Worm (Caenorhabditis elegans) whole organism, young adult: ENCODE data around the gene F59A6.12.

Source experiments
- F23B12.7 ChIP-seq: sonication (generic microtip); optimal IDR thresholded peaks from 2 replicates; lab custom pipeline; 2017; ENCODE audit warnings: missing genetic modification characterization, mild to moderate bottlenecking, missing compliant biosample characterization, antibody characterized with exemption, moderate library complexity; ENCODE audit not compliant: insufficient read depth
- F57A8.1 ChIP-seq: fragments of 200-800 bp; sonication (Bioruptor generic); optimal IDR thresholded peaks from 2 replicates; lab custom pipeline; 2018; ENCODE audit warnings: mild to moderate bottlenecking, missing genetic modification characterization, moderate library complexity, missing compliant biosample characterization
- K12H6.12 ChIP-seq: fragments of 200-800 bp; sonication (Bioruptor generic); optimal IDR thresholded peaks from 2 replicates; lab custom pipeline; 2018; ENCODE audit warnings: mild to moderate bottlenecking, missing genetic modification characterization, missing compliant biosample characterization
- Y56A3A.18 ChIP-seq: fragments of 200-800 bp; sonication (Bioruptor generic); IDR thresholded peaks from 2 replicates; pipeline ENCODE4 v1.3.6; 2022; ENCODE audit warnings: missing genetic modification reagents, missing genetic modification characterization, missing compliant biosample characterization
- Y79H2A.3 ChIP-seq: fragments of 200-800 bp; sonication (Bioruptor generic); conservative IDR thresholded peaks from 2 replicates; pipeline ENCODE4 v1.3.6; 2022; ENCODE audit warnings: missing genetic modification reagents, missing genetic modification characterization, missing compliant biosample characterization
- akir-1 ChIP-seq: fragments of 200-800 bp; sonication (Bioruptor generic); optimal IDR thresholded peaks from 2 replicates; lab custom pipeline; 2018; ENCODE audit warnings: mild to moderate bottlenecking, missing genetic modification characterization, moderate library complexity, missing compliant biosample characterization
- atf-7 ChIP-seq: sonication (generic microtip); optimal IDR thresholded peaks from 2 replicates; lab custom pipeline; 2017; ENCODE audit warnings: mild to moderate bottlenecking, missing genetic modification characterization, missing compliant biosample characterization
- attf-3 ChIP-seq: fragments of 200-800 bp; sonication (Bioruptor generic); conservative IDR thresholded peaks from 2 replicates; pipeline ENCODE4 v1.3.6; 2022; ENCODE audit warnings: missing genetic modification reagents, missing genetic modification characterization, missing compliant biosample characterization
- attf-6 ChIP-seq: fragments of 200-800 bp; sonication (Bioruptor generic); IDR thresholded peaks from 2 replicates; pipeline ENCODE4 v1.3.6; 2022; ENCODE audit warnings: missing genetic modification reagents, missing genetic modification characterization, missing compliant biosample characterization
- bed-1 ChIP-seq: fragments of 200-800 bp; sonication (Bioruptor generic); IDR thresholded peaks from 2 replicates; pipeline ENCODE4 v1.3.6; 2022; ENCODE audit warnings: missing genetic modification reagents, missing genetic modification characterization, missing compliant biosample characterization
- ceh-27 ChIP-seq: fragments of 200-800 bp; sonication (Bioruptor generic); optimal IDR thresholded peaks from 2 replicates; lab custom pipeline; 2018; ENCODE audit warnings: mild to moderate bottlenecking, missing genetic modification characterization, moderate library complexity, missing compliant biosample characterization
- ceh-79 ChIP-seq: sonication (generic microtip); optimal IDR thresholded peaks from 2 replicates; lab custom pipeline; 2017; ENCODE audit warnings: mild to moderate bottlenecking, missing genetic modification characterization, missing compliant biosample characterization
- dpff-1 ChIP-seq: sonication (generic microtip); optimal IDR thresholded peaks from 2 replicates; lab custom pipeline; 2017; ENCODE audit warnings: mild to moderate bottlenecking, missing genetic modification characterization, missing compliant biosample characterization
- egl-44 ChIP-seq: fragments of 200-800 bp; sonication (Bioruptor generic); IDR thresholded peaks from 2 replicates; pipeline ENCODE4 v1.3.6; 2022; ENCODE audit warnings: missing genetic modification reagents, missing genetic modification characterization, missing compliant biosample characterization
- egrh-3 ChIP-seq: fragments of 200-800 bp; sonication (Bioruptor generic); IDR thresholded peaks from 2 replicates; pipeline ENCODE4 v1.3.6; 2022; ENCODE audit warnings: missing genetic modification reagents, missing genetic modification characterization, missing compliant biosample characterization
- fkh-3 ChIP-seq: sonication (generic microtip); optimal IDR thresholded peaks from 2 replicates; lab custom pipeline; 2016; ENCODE audit warnings: mild to moderate bottlenecking, missing genetic modification characterization, missing compliant biosample characterization
- him-1 ChIP-seq: sonication (generic microtip); optimal IDR thresholded peaks from 2 replicates; lab custom pipeline; 2016; ENCODE audit warnings: missing genotype, missing genetic modification reagents, missing genetic modification characterization, missing compliant biosample characterization
- hlh-12 ChIP-seq: sonication (generic microtip); optimal IDR thresholded peaks from 2 replicates; lab custom pipeline; 2016; ENCODE audit warnings: missing genetic modification characterization, missing compliant biosample characterization
- hlh-26 ChIP-seq: fragments of 200-800 bp; sonication (Bioruptor generic); conservative IDR thresholded peaks from 2 replicates; pipeline ENCODE4 v1.3.6; 2022; ENCODE audit warnings: missing genetic modification reagents, missing genetic modification characterization, missing compliant biosample characterization
- hrde-1 ChIP-seq: sonication (generic microtip); optimal IDR thresholded peaks from 2 replicates; lab custom pipeline; 2016; ENCODE audit warnings: missing genetic modification characterization, mild to moderate bottlenecking, missing compliant biosample characterization, moderate library complexity, missing genotype, missing genetic modification reagents, borderline replicate concordance
- hsf-1 ChIP-seq: fragments of 200-800 bp; sonication (Bioruptor generic); IDR thresholded peaks from 2 replicates; pipeline ENCODE4 v1.3.6; 2022; ENCODE audit warnings: missing genetic modification reagents, missing genetic modification characterization, missing compliant biosample characterization
- let-526 ChIP-seq: fragments of 200-800 bp; sonication (Bioruptor generic); IDR thresholded peaks from 2 replicates; pipeline ENCODE4 v1.3.6; 2022; ENCODE audit warnings: missing genetic modification reagents, missing genetic modification characterization, missing compliant biosample characterization
- madf-10 ChIP-seq: sonication (generic microtip); optimal IDR thresholded peaks from 2 replicates; lab custom pipeline; 2016; ENCODE audit warnings: mild to moderate bottlenecking, missing genetic modification characterization, missing compliant biosample characterization
- madf-8 ChIP-seq: fragments of 200-800 bp; sonication (Bioruptor generic); conservative IDR thresholded peaks from 2 replicates; pipeline ENCODE4 v1.3.6; 2022; ENCODE audit warnings: missing genetic modification reagents, missing genetic modification characterization, missing compliant biosample characterization
- mcd-1 ChIP-seq: fragments of 200-800 bp; sonication (Bioruptor generic); IDR thresholded peaks from 2 replicates; pipeline ENCODE4 v1.3.6; 2022; ENCODE audit warnings: missing genetic modification reagents, missing genetic modification characterization, missing compliant biosample characterization
- mes-4 ChIP-seq: sonication (generic microtip); optimal IDR thresholded peaks from 2 replicates; lab custom pipeline; 2016; ENCODE audit warnings: missing genotype, missing genetic modification characterization, missing compliant biosample characterization
- nhr-80 ChIP-seq: sonication (generic microtip); optimal IDR thresholded peaks from 2 replicates; lab custom pipeline; 2016; ENCODE audit warnings: missing genetic modification characterization, missing compliant biosample characterization
- nhr-90 ChIP-seq: sonication (generic microtip); optimal IDR thresholded peaks from 2 replicates; lab custom pipeline; 2016; ENCODE audit warnings: missing genotype, mild to moderate bottlenecking, missing genetic modification characterization, missing compliant biosample characterization
- pbrm-1 ChIP-seq: fragments of 200-800 bp; sonication (Bioruptor generic); IDR thresholded peaks from 2 replicates; pipeline ENCODE4 v1.3.6; 2022; ENCODE audit warnings: missing genetic modification reagents, missing genetic modification characterization, missing compliant biosample characterization
- rpc-1 ChIP-seq, 2 experiments: fragments of 150-350 bp in 1 of 2; sonication (generic microtip) in 1 of 2; optimal IDR thresholded peaks; 2 replicates each; lab custom pipeline; 2014 to 2018; ENCODE audit warnings: missing biosample characterization in 1 of 2, missing genetic modification characterization in 1 of 2, missing genetic modification reagents in 1 of 2, missing genotype in 1 of 2
- snpc-1.1 ChIP-seq: sonication (generic microtip); optimal IDR thresholded peaks from 2 replicates; lab custom pipeline; 2017; ENCODE audit warnings: missing genetic modification characterization, mild to moderate bottlenecking, missing compliant biosample characterization, antibody characterized with exemption, moderate library complexity, missing genotype, missing genetic modification reagents; ENCODE audit not compliant: insufficient read depth
- unc-130 ChIP-seq: sonication (generic microtip); optimal IDR thresholded peaks from 2 replicates; lab custom pipeline; 2016; ENCODE audit warnings: missing genetic modification reagents, missing genetic modification characterization, missing compliant biosample characterization
- unc-62 ChIP-seq: fragments of 150-350 bp; optimal IDR thresholded peaks from 2 replicates; lab custom pipeline; 2014; ENCODE audit warnings: missing biosample characterization, missing genetic modification reagents, missing genetic modification characterization
- ztf-18 ChIP-seq: sonication (generic microtip); optimal IDR thresholded peaks from 2 replicates; lab custom pipeline; 2016; ENCODE audit warnings: missing genotype, mild to moderate bottlenecking, missing genetic modification characterization, missing compliant biosample characterization
- ztf-3 ChIP-seq: fragments of 200-800 bp; sonication (Bioruptor generic); optimal IDR thresholded peaks from 2 replicates; lab custom pipeline; 2018; ENCODE audit warnings: mild to moderate bottlenecking, missing genetic modification characterization, missing compliant biosample characterization

F59A6.12 gene

DNA sequence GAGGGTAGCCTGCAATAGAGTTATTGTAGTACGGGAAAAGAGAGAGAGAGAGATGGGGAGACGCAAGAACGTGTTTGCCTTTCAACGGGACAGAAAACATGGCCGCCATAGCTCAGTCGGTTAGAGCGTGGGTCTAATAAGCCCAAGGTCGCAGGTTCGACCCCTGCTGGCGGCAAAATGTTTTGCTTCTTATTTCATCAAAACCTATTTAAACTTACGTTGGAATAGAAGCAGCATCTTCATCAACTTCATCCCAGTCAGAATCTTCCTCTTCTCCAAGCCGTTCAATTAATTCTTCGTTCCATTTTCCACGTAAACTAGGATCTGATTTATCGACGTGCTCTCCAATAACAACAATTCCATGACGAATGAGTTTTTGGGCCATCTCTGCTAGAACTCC lies 20.8 kb upstream of the F59A6.12 start (continued):
- TF ChIP-seq Y79H2A.3 (peak; percentile 45; the same call in 1 of the 2 replicates), hrde-1 (tag; lab: Kevin White, UChicago) (peak; percentile 63), hlh-26 (GFP tag; lab: Robert Waterston, UW) (no peak), bed-1 (GFP tag; lab: Robert Waterston, UW) (no peak)

DNA sequence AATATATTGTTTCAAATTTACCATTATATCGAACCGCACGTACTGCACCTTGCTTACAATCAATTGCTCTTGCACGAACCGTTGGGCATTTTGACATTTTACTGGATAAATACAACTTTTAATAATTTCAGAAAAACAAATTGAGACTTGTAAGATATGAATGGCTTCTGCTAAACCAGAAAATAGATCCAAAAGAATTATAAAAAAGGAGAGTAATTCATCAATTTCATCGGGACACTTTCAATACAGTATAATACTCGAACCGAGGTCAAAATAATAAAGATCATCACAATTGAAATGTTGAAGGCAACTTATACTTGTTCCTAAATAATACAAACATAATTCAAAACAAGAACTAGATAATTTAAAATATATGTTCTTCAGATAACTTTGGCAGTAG lies 19.7 kb upstream of the F59A6.12 start, which contains the start of gene wdr-83:
Gene wdr-83, minus strand, starts transcription at position 101 of the 400 bp plus-strand sequence.
- no peak for TF ChIP-seq madf-10 (tag; lab: Kevin White, UChicago)
- no peak for TF ChIP-seq him-1 (tag; lab: Kevin White, UChicago)
- no peak for TF ChIP-seq ztf-18 (tag; lab: Kevin White, UChicago)
- TF ChIP-seq mcd-1 (GFP tag; lab: Robert Waterston, UW) = no peak
- no peak for TF ChIP-seq akir-1 (GFP tag; lab: Kevin White, UChicago)
- no peak for TF ChIP-seq Y56A3A.18 (GFP tag; lab: Robert Waterston, UW)
- no peak for TF ChIP-seq ztf-3
- TF ChIP-seq let-526 = no peak
- no peak for TF ChIP-seq K12H6.12 (tag; lab: Kevin White, UChicago)
- no peak for TF ChIP-seq unc-130 (GFP tag; lab: Kevin White, UChicago)
- no peak for TF ChIP-seq egrh-3 (GFP tag; lab: Robert Waterston, UW)
- no peak for TF ChIP-seq F23B12.7
- TF ChIP-seq atf-7 (tag; lab: Kevin White, UChicago) = no peak
- TF ChIP-seq ceh-27 (GFP tag; lab: Kevin White, UChicago) = no peak
- no peak for TF ChIP-seq mes-4 (tag; lab: Kevin White, UChicago)
- TF ChIP-seq madf-8 (GFP tag; lab: Robert Waterston, UW) = no peak
- no peak for TF ChIP-seq ceh-79 (tag; lab: Kevin White, UChicago)
- no peak for TF ChIP-seq unc-62
- TF ChIP-seq F57A8.1 = no peak
- no peak for TF ChIP-seq fkh-3 (tag; lab: Kevin White, UChicago)
- TF ChIP-seq, all 124 proteins: peak for 0

DNA sequence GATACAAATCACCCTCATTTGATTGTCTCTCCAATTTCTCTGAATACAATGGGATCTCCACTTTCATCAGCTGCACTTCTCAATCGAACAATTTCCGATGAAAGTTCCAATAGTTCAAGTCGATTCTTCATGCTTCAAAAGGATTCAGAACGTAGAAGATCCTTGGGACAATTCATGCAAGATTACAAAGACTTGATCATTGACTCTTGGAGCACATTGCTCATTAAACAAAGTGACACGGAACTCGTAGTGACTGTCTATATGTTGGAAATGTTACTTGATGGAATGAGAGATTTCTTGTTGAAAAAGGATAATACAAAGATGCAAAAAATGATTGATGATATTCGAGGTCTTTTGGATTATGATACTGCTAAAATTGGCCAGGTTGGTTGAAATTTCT lies 16.1 kb upstream of the F59A6.12 start:
- TF ChIP-seq hlh-12 = no peak
- TF ChIP-seq bed-1 (GFP tag; lab: Robert Waterston, UW) = no peak
- no peak for TF ChIP-seq hsf-1 (GFP tag; lab: Robert Waterston, UW)
- no peak for TF ChIP-seq attf-6 (GFP tag; lab: Robert Waterston, UW)
- no peak for TF ChIP-seq hlh-26 (GFP tag; lab: Robert Waterston, UW)
- TF ChIP-seq rpc-1 (optimal IDR thresholded peaks at IDR 0.05; lab: Kevin White, UChicago) = no peak
- no peak for TF ChIP-seq rpc-1 (tag; optimal IDR thresholded peaks at IDR 0.05; lab: Kevin White, UChicago)
- TF ChIP-seq egl-44 = no peak
- no peak for TF ChIP-seq dpff-1
- no peak for TF ChIP-seq K12H6.12 (tag; lab: Kevin White, UChicago)
- no peak for TF ChIP-seq nhr-90 (tag; lab: Kevin White, UChicago)
- no peak for TF ChIP-seq attf-3 (GFP tag; lab: Robert Waterston, UW)
- no peak for TF ChIP-seq pbrm-1 (GFP tag; lab: Robert Waterston, UW)

DNA sequence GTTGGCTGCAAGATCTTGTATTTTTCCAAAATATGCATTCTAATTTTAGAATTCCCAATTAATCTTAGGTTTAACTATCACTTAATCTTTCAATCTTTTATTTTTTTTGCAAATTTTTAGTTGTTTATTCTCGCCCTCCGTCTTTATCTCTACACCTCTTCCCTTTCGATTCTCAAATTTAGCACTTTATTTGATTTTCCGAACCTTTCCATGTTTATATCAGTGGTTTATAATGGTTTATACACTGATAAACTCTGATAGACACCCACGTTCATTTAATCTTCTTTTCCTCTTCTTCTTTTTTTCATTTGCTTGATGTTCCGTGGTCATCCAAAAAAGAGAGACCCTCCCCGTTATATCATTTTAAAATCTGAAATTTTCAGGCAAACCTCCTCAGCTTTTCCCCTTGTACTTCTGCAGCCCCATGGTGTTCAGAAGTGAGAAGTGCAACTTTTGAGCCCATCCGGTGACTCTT lies 10.5 kb upstream of the F59A6.12 start, which contains the start of the genes nsy-1 and F59A6.13:
Gene nsy-1, plus strand, starts transcription at position 377 of the 475 bp plus-strand sequence.
Gene F59A6.13, plus strand, starts transcription at position 425 of the 475 bp plus-strand sequence.
- TF ChIP-seq nhr-80 (tag; lab: Kevin White, UChicago) = peak; percentile 59
- no peak for TF ChIP-seq snpc-1.1 (tag; lab: Kevin White, UChicago)
